Worm (Caenorhabditis elegans): ENCODE data around the gene tbc-19.

tbc-19 gene

DNA sequence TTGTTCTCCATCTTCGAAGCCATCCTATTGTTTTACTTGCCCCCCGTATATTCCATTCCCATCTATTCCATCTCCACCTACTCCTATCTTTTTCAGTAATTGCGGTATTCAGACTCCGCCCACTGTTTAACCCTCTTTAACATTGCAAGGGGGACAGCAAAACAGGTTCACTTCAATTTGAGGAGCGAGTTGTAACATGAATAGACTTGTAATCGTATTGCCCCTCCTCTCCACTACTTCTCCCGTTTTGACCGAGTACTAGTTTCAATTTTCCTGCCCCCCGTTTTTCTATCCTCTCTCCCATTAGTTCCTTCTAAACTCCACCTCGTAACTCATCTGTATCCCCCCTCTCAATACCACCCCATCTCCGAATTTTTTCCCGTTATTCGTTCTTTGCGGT, 16.2 kb upstream of the tbc-19 start:
- TF ChIP-seq unc-39 (tag; optimal IDR thresholded peaks at IDR 0.05) = no peak

- TF ChIP-seq fkh-2 (tag; optimal IDR thresholded peaks at IDR 0.05) (no peak), ceh-28 (tag; optimal IDR thresholded peaks at IDR 0.05) (no peak), jun-1 (tag; optimal IDR thresholded peaks at IDR 0.05) (no peak), sea-2 (GFP tag; optimal IDR thresholded peaks at IDR 0.05) (no peak), zag-1 (tag; optimal IDR thresholded peaks at IDR 0.05) (no peak), mdl-1 (tag; optimal IDR thresholded peaks at IDR 0.05) (no peak), elt-3 (tag; optimal IDR thresholded peaks at IDR 0.05) (no peak), nhr-43 (tag; optimal IDR thresholded peaks at IDR 0.05; ENCODE audit: poor library complexity, severe bottlenecking) (no peak), aly-2 (tag; optimal IDR thresholded peaks at IDR 0.05) (no peak), unc-62 (GFP tag; optimal IDR thresholded peaks at IDR 0.05) (no peak), egl-27 (tag; optimal IDR thresholded peaks at IDR 0.05) (no peak), elt-1 (tag; optimal IDR thresholded peaks at IDR 0.05) (no peak)
These were observed 14.6 kb upstream of the tbc-19 start for ce11 chrX:14026893-14027292.

DNA sequence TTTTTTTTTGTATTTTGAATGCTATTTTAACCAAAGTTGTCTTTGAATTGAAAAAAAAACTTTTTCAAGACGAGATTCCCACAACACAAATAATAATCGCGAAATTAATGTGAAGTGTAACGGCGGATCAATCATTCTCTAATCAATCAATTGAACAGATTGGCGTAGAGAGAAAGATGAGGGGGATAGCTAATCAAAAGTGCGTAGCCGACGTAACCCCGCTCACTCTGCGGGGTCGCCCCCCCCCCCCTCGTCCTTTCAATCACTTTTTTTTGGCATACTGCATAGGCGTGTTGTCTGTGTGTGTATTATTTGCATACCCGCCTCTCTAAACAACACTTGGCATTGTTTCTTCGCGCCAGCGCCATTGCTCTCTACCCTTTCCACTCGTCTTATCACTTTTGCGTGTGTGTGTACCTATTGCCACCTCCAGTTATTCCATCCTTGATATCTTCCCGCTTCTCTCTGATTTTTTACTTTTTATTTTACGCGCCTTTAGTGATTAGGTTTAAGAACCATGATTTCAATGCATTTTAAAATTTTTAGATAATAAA, 12.2 kb upstream of the tbc-19 start:
- TF ChIP-seq jun-1 (tag; optimal IDR thresholded peaks at IDR 0.05) = no peak
- TF ChIP-seq nfya-1 (tag; optimal IDR thresholded peaks at IDR 0.05; ENCODE audit: insufficient read depth) = peak; percentile 15
- peak; percentile 53 for TF ChIP-seq lin-39 (tag; optimal IDR thresholded peaks at IDR 0.05)
- TF ChIP-seq elt-2 (tag; optimal IDR thresholded peaks at IDR 0.05) = peak; percentile 59
- TF ChIP-seq lin-15B (tag; optimal IDR thresholded peaks at IDR 0.05) = no peak
- peak; percentile 65 for TF ChIP-seq pha-4 (tag; optimal IDR thresholded peaks at IDR 0.05)
- no peak for TF ChIP-seq eor-1 (tag; optimal IDR thresholded peaks at IDR 0.05)

- TF ChIP-seq egl-5 (tag; optimal IDR thresholded peaks at IDR 0.05) = no peak
- TF ChIP-seq pqm-1 (tag; optimal IDR thresholded peaks at IDR 0.05) = no peak
- TF ChIP-seq nhr-11 (tag; optimal IDR thresholded peaks at IDR 0.05) = no peak
- no peak for TF ChIP-seq daf-12 (tag; optimal IDR thresholded peaks at IDR 0.05)
- TF ChIP-seq mdl-1 (tag; optimal IDR thresholded peaks at IDR 0.05) = no peak
- no peak for TF ChIP-seq ceh-28 (tag; optimal IDR thresholded peaks at IDR 0.05)
- TF ChIP-seq fkh-2 (tag; optimal IDR thresholded peaks at IDR 0.05) = no peak
- no peak for TF ChIP-seq pha-4 (tag; optimal IDR thresholded peaks at IDR 0.05)
- TF ChIP-seq ztf-4 (tag; optimal IDR thresholded peaks at IDR 0.05) = no peak
- TF ChIP-seq ceh-82 (tag; optimal IDR thresholded peaks at IDR 0.05) = no peak
- TF ChIP-seq lin-15B (tag; optimal IDR thresholded peaks at IDR 0.05) = no peak
- TF ChIP-seq elt-2 (tag; optimal IDR thresholded peaks at IDR 0.05) = no peak
- TF ChIP-seq nhr-28 (tag; optimal IDR thresholded peaks at IDR 0.05) = no peak
- no peak for TF ChIP-seq fos-1 (tag; optimal IDR thresholded peaks at IDR 0.05)
- no peak for TF ChIP-seq nhr-237 (tag; optimal IDR thresholded peaks at IDR 0.05)
- TF ChIP-seq egl-27 (tag; optimal IDR thresholded peaks at IDR 0.05) = no peak
- TF ChIP-seq lsy-12 (tag; optimal IDR thresholded peaks at IDR 0.05) = no peak
- TF ChIP-seq nhr-67 (tag; optimal IDR thresholded peaks at IDR 0.05) = no peak
- no peak for TF ChIP-seq elt-3 (tag; optimal IDR thresholded peaks at IDR 0.05)
- TF ChIP-seq ceh-9 (tag; optimal IDR thresholded peaks at IDR 0.05) = no peak
These were observed 8.0 kb upstream of the tbc-19 start, which contains the start of gene C04C11.1 for ce11 chrX:14020290-14020689. TSS of gene C04C11.1 (plus strand) at chrX:14020590.

DNA sequence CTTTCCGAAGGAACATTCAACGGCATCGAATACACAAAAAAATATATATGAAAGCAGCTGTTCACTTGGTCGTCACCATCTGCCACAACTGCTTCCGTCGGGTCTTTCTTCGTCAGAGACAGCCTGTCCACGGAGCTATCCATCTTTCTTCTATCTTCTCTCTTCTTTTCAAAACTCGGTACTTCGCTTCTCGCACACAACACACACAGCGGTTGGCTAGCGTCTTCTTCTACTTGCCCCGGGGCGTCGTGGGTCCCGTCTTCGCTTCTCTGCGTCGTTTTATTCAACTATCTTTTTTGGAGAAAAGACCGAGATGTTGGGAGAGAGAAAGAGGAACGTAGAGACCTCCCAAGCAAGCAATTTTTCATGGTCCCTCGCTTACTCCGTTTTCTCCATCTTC, 4.4 kb upstream of the tbc-19 start:
- TF ChIP-seq hmg-11 (tag; optimal IDR thresholded peaks at IDR 0.05) = peak; percentile 86
- TF ChIP-seq unc-39 (tag; optimal IDR thresholded peaks at IDR 0.05) = no peak
- TF ChIP-seq nhr-76 (tag; optimal IDR thresholded peaks at IDR 0.05) = no peak
- TF ChIP-seq snpc-4 (tag; optimal IDR thresholded peaks at IDR 0.05) = peak; percentile 22
- TF ChIP-seq nhr-28 (tag; optimal IDR thresholded peaks at IDR 0.05) = no peak
- TF ChIP-seq nhr-237 (tag; optimal IDR thresholded peaks at IDR 0.05) = no peak
- TF ChIP-seq lin-39 (tag; optimal IDR thresholded peaks at IDR 0.05) = peak; percentile 48
- TF ChIP-seq skn-1 (tag; optimal IDR thresholded peaks at IDR 0.05) = no peak
- TF ChIP-seq fos-1 (tag; optimal IDR thresholded peaks at IDR 0.05) = no peak
- no peak for TF ChIP-seq jun-1 (tag; optimal IDR thresholded peaks at IDR 0.05)
- TF ChIP-seq elt-3 (tag; optimal IDR thresholded peaks at IDR 0.05) = no peak
- TF ChIP-seq fkh-10 (GFP tag; optimal IDR thresholded peaks at IDR 0.05) = peak; percentile 65
- TF ChIP-seq tbx-2 (tag; optimal IDR thresholded peaks at IDR 0.05) = peak; percentile 55
- no peak for TF ChIP-seq sea-2 (GFP tag; optimal IDR thresholded peaks at IDR 0.05)
- no peak for TF ChIP-seq daf-12 (tag; optimal IDR thresholded peaks at IDR 0.05)
- no peak for TF ChIP-seq ama-1 (optimal IDR thresholded peaks at IDR 0.05)
- TF ChIP-seq mdl-1 (tag; optimal IDR thresholded peaks at IDR 0.05) = no peak
- TF ChIP-seq ceh-9 (tag; optimal IDR thresholded peaks at IDR 0.05) = no peak
- peak; percentile 39 for TF ChIP-seq elt-1 (tag; optimal IDR thresholded peaks at IDR 0.05)
- no peak for TF ChIP-seq mml-1 (tag; optimal IDR thresholded peaks at IDR 0.05)
- peak; percentile 19 for TF ChIP-seq egl-5 (tag; optimal IDR thresholded peaks at IDR 0.05)
- no peak for TF ChIP-seq ceh-28 (tag; optimal IDR thresholded peaks at IDR 0.05)
- peak; percentile 7 for TF ChIP-seq lin-15B (tag; optimal IDR thresholded peaks at IDR 0.05)
- TF ChIP-seq nfya-1 (tag; optimal IDR thresholded peaks at IDR 0.05; ENCODE audit: insufficient read depth) = peak; percentile 88
- no peak for TF ChIP-seq eor-1 (tag; optimal IDR thresholded peaks at IDR 0.05)
- TF ChIP-seq unc-62 (GFP tag; optimal IDR thresholded peaks at IDR 0.05) = peak; percentile 68
- TF ChIP-seq fkh-2 (tag; optimal IDR thresholded peaks at IDR 0.05) = no peak
- no peak for TF ChIP-seq nhr-11 (tag; optimal IDR thresholded peaks at IDR 0.05)
- TF ChIP-seq ZK546.5 (tag; optimal IDR thresholded peaks at IDR 0.05) = no peak
- no peak for TF ChIP-seq nhr-23 (tag; optimal IDR thresholded peaks at IDR 0.05)
- no peak for TF ChIP-seq nhr-12 (tag; optimal IDR thresholded peaks at IDR 0.05)
